Worm (Caenorhabditis elegans): Measurements from ENCODE around the gene col-98.

col-98 gene

DNA sequence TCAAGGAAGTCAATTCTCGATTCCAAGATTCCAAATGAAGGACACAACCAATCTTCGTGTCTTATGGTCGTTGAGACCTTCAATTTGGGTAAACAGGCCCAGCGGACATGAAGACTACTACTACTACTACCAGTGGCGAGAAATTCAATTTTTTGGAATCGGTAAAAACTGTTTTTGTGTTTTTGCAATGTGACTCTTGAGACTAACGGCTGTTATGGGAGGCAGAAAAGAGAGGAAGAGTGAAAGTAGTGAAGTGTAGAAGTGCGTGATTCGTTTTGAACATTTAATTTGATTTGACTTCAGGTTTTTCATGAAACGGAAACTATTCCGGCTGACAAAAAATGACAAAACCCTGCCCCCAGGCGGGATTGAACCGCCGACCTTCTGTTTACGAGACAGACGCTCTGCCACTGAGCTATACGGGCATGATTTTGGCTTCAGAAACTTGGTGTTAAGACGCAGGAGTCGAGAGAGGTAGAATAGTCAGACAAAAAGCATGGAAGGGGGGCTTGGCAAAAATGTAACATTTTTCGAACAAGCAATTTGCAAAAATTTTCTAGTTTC is 3.0 kb upstream of the col-98 start (continued):
- TF ChIP-seq tra-1 (GFP tag; IDR thresholded peaks at IDR 0.05), result peak; percentile 63; the same call in 1 of the 2 replicates
- peak; percentile 3 for TF ChIP-seq lin-13 (GFP tag; optimal IDR thresholded peaks at IDR 0.05)
- peak; percentile 83 for TF ChIP-seq T26A8.4 (GFP tag; IDR thresholded peaks at IDR 0.05)
- no peak for TF ChIP-seq nhr-77 (tag; optimal IDR thresholded peaks at IDR 0.05)
- no peak for TF ChIP-seq T20F7.1 (GFP tag; optimal IDR thresholded peaks at IDR 0.05)
- no peak for TF ChIP-seq jun-1 (tag; optimal IDR thresholded peaks at IDR 0.05)
- TF ChIP-seq nhr-28 (tag; optimal IDR thresholded peaks at IDR 0.05), result no peak
- 0 out of 2 replicates have a peak, but pooled peaks have one; percentile 28 for TF ChIP-seq zfp-3 (GFP tag; conservative IDR thresholded peaks at IDR 0.05)
- 0 out of 2 replicates have a peak, but pooled peaks have one; percentile 22 for TF ChIP-seq mdt-29 (GFP tag; IDR thresholded peaks at IDR 0.05)
- peak; percentile 66 for TF ChIP-seq spr-1 (tag; optimal IDR thresholded peaks at IDR 0.05)
- no peak for TF ChIP-seq nhr-10 (tag; optimal IDR thresholded peaks at IDR 0.05)
- TF ChIP-seq hmg-1.1 (GFP tag; IDR thresholded peaks at IDR 0.05), result peak; percentile 85
- no peak for TF ChIP-seq tag-97 (GFP tag; IDR thresholded peaks at IDR 0.05)
- no peak for TF ChIP-seq skn-1 (tag; optimal IDR thresholded peaks at IDR 0.05)
- no peak for TF ChIP-seq sdz-12 (GFP tag; optimal IDR thresholded peaks at IDR 0.05)
- TF ChIP-seq dmd-6 (GFP tag; IDR thresholded peaks at IDR 0.05), result peak; percentile 66
- TF ChIP-seq nhr-41 (GFP tag; IDR thresholded peaks at IDR 0.05), result 0 out of 2 replicates have a peak, but pooled peaks have one; percentile 20
- TF ChIP-seq daf-8 (GFP tag; IDR thresholded peaks at IDR 0.05), result no peak
- peak in 1 of 2 experiments; percentile 30 for TF ChIP-seq mdl-1 (tag; optimal IDR thresholded peaks at IDR 0.05)
- no peak; the same call in 1 of the 2 replicates for TF ChIP-seq Y75B8A.6 (GFP tag; IDR thresholded peaks at IDR 0.05)
- peak; percentile 87 for TF ChIP-seq nhr-102 (tag; optimal IDR thresholded peaks at IDR 0.05)
- no peak for TF ChIP-seq daf-19 (GFP tag; conservative IDR thresholded peaks at IDR 0.05)
- TF ChIP-seq spr-3 (GFP tag; optimal IDR thresholded peaks at IDR 0.05), result peak; percentile 25
- no peak for TF ChIP-seq cey-2 (tag; optimal IDR thresholded peaks at IDR 0.05; ENCODE audit: borderline replicate concordance, insufficient read depth)
- TF ChIP-seq F44E2.7 (GFP tag; IDR thresholded peaks at IDR 0.05), result 0 out of 2 replicates have a peak, but pooled peaks have one; percentile 26
- TF ChIP-seq ceh-28 (tag; optimal IDR thresholded peaks at IDR 0.05), result no peak
- peak; percentile 62 for TF ChIP-seq nhr-48 (tag; optimal IDR thresholded peaks at IDR 0.05)
- no peak for TF ChIP-seq attf-4 (tag; optimal IDR thresholded peaks at IDR 0.05)
- no peak for TF ChIP-seq fos-1 (tag; optimal IDR thresholded peaks at IDR 0.05)
- peak; percentile 80 for TF ChIP-seq lin-38 (GFP tag; IDR thresholded peaks at IDR 0.05)
- no peak for TF ChIP-seq zfp-2 (tag; optimal IDR thresholded peaks at IDR 0.05)
- TF ChIP-seq ZK337.2 (GFP tag; IDR thresholded peaks at IDR 0.05), result peak; percentile 77
- no peak for TF ChIP-seq ceh-62 (tag; optimal IDR thresholded peaks at IDR 0.05)
- TF ChIP-seq lsy-2 (tag; optimal IDR thresholded peaks at IDR 0.05), result peak in 1 of 2 experiments; percentile 64
- peak; percentile 74 for TF ChIP-seq lim-7 (GFP tag; IDR thresholded peaks at IDR 0.05)
- peak; percentile 50 for TF ChIP-seq ztf-7 (tag; optimal IDR thresholded peaks at IDR 0.05)
- no peak for TF ChIP-seq daf-12 (tag; optimal IDR thresholded peaks at IDR 0.05)
- TF ChIP-seq gei-8 (GFP tag; optimal IDR thresholded peaks at IDR 0.05), result no peak
- TF ChIP-seq nhr-111 (GFP tag; optimal IDR thresholded peaks at IDR 0.05), result peak; percentile 47
- TF ChIP-seq duxl-1 (tag; optimal IDR thresholded peaks at IDR 0.05; ENCODE audit: poor library complexity), result peak; percentile 71
- peak; percentile 54 for TF ChIP-seq hlh-11 (tag; optimal IDR thresholded peaks at IDR 0.05)
- TF ChIP-seq egl-27 (tag; optimal IDR thresholded peaks at IDR 0.05), result no peak
- TF ChIP-seq lin-29 (GFP tag; IDR thresholded peaks at IDR 0.05), result no peak
- peak; percentile 65; the same call in 1 of the 2 replicates for TF ChIP-seq nhr-42 (GFP tag; IDR thresholded peaks at IDR 0.05)
- TF ChIP-seq F26F4.8 (GFP tag; conservative IDR thresholded peaks at IDR 0.05), result peak; percentile 73; the same call in 1 of the 2 replicates
- TF ChIP-seq nhr-237 (tag; optimal IDR thresholded peaks at IDR 0.05), result no peak
- TF ChIP-seq F10B5.3 (tag; optimal IDR thresholded peaks at IDR 0.05), result no peak
- no peak for TF ChIP-seq ceh-32 (tag; optimal IDR thresholded peaks at IDR 0.05; ENCODE audit: poor library complexity)
- no peak for TF ChIP-seq ztf-11 (tag; optimal IDR thresholded peaks at IDR 0.05)
- peak; percentile 50; the same call in 1 of the 2 replicates for TF ChIP-seq php-3 (GFP tag; IDR thresholded peaks at IDR 0.05)

All from whole organism, L4 larva.